Fruit fly (Drosophila melanogaster) whole organism, wandering third instar larva: ENCODE data around the gene CG6126.

Experiments
- CG32264 ChIP-seq: fragments of 200-800 bp; sonication (Bioruptor generic); optimal IDR thresholded peaks from 2 replicates; lab custom pipeline; 2016; ENCODE audit warnings: missing biosample characterization, missing genetic modification characterization
- GATAd ChIP-seq: sonication (Bioruptor generic); optimal IDR thresholded peaks from 2 replicates; lab custom pipeline; 2016; ENCODE audit warnings: missing biosample characterization, missing genetic modification characterization
- Hnf4 ChIP-seq: fragments of 200-800 bp; sonication (Bioruptor generic); optimal IDR thresholded peaks from 2 replicates; lab custom pipeline; 2016; ENCODE audit warnings: missing biosample characterization, mild to moderate bottlenecking, missing genetic modification characterization
- Hr83 ChIP-seq: fragments of 200-300 bp; sonication (Bioruptor generic); optimal IDR thresholded peaks from 2 replicates; lab custom pipeline; 2016; ENCODE audit warnings: missing biosample characterization, mild to moderate bottlenecking, missing genetic modification characterization, moderate library complexity; ENCODE audit not compliant: poor library complexity, severe bottlenecking
- Myc ChIP-seq: fragments of >200 bp; optimal IDR thresholded peaks from 2 replicates; lab custom pipeline; 2017
- OdsH ChIP-seq: fragments of 200-800 bp; sonication (Bioruptor generic); optimal IDR thresholded peaks from 2 replicates; lab custom pipeline; 2016; ENCODE audit warnings: missing biosample characterization, mild to moderate bottlenecking, missing genetic modification characterization
- br ChIP-seq: fragments of 200-800 bp; sonication (Bioruptor generic); optimal IDR thresholded peaks from 2 replicates; lab custom pipeline; 2016; ENCODE audit warnings: missing biosample characterization, missing genetic modification characterization
- psq ChIP-seq: fragments of 200-800 bp; sonication (Bioruptor generic); optimal IDR thresholded peaks from 3 replicates; lab custom pipeline; 2017; ENCODE audit warnings: missing biosample characterization, mild to moderate bottlenecking, missing genetic modification characterization, moderate library complexity

DNA sequence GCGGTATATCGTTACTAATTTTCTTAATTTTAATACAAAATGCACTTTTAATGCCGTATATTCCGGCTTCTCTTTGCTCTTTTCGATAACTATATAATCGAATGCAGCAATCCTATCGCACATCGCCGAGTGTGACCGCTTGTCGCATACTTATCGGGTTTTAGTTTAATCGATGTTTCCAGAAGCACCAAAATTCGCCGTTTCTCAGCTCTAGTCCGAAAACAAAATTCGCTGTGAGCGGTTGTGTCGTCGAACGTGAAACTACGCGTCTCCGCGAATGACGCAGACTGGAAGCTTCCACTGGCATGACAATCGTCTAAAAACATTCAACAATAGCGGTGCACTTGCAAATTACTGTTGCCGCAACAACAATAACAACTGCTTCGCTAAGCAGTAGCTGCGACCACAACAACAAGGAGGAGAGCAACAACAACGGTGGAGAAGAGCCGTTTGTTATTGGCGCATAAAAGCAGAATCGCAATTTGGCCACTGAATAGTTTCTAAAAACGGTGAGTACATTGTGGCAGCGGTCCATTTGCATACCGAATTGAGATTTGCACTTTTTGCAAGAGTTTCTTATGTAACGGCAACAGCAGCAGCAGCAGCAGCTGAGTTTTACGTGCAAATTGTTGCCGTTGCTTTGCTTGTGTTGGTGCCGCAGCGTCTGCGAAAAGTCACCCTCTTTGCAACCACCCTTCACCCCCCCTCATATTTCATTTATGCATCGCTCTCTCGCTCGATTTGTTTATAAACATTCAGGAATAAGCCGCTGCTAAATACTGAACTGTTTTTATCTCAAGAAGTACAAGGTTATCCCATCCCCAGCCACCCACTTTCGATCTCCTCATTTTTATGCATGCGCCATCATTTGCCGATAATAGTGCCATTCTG is 15.8 kb downstream of the CG6126 start, which contains the start of gene sra:
- TF ChIP-seq psq (no peak), br (no peak), Myc (no peak), OdsH (GFP tag; lab: Kevin White, UChicago) (no peak), Hr83 (peak; percentile 89), Hnf4 (GFP tag; lab: Kevin White, UChicago) (no peak), CG32264 (GFP tag; lab: Kevin White, UChicago) (no peak), GATAd (GFP tag; lab: Kevin White, UChicago) (no peak)
